Worm (Caenorhabditis elegans): ENCODE measurements around the gene nduv-2.

nduv-2 gene

DNA sequence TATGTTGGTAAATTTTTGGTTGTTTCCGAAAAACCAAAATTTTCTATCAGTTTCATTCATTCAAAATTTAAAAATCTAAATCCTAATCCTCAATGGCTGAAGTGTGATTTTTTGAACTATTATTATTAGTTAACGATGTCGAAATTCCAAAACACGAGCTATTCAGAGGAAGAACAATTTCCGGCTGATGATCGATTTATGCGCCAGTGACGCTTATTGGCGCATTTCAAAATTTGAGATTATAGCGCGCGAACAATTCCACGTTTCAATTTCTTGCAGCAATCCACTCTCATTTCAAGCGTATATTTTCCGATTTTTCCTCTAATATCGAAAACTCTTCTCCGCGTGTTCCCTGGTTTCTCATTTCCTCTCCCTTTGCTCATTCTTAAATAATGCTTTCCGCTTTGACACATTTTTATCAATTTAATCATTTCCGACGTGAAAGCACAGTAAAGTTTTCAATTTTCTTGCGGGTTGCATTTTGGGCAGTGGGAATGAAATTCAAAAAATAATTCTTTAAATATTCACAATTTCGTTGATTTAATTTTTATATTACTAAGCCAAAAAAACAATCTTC, 39.1 kb upstream of the nduv-2 start (continued):
- TF ChIP-seq tbp1 (GFP tag; optimal IDR thresholded peaks at IDR 0.05) (peak; percentile 18), Y67H2A.10 (GFP tag; conservative IDR thresholded peaks at IDR 0.05) (no peak), mxl-1 (tag; optimal IDR thresholded peaks at IDR 0.05) (no peak), tlf-1 (GFP tag; optimal IDR thresholded peaks at IDR 0.05) (peak; percentile 37), pbrm-1 (GFP tag; IDR thresholded peaks at IDR 0.05) (peak; percentile 60), ceh-100 (GFP tag; IDR thresholded peaks at IDR 0.05) (no peak), efl-1 (GFP tag; optimal IDR thresholded peaks at IDR 0.05) (peak; percentile 59), snpc-3.4 (tag; optimal IDR thresholded peaks at IDR 0.05) (peak; percentile 46), cebp-2 (GFP tag; IDR thresholded peaks at IDR 0.05) (no peak), ZK185.1 (tag; optimal IDR thresholded peaks at IDR 0.05; ENCODE audit: poor library complexity, severe bottlenecking) (peak; percentile 2), F49E8.2 (tag; optimal IDR thresholded peaks at IDR 0.05; ENCODE audit: insufficient read depth) (peak; percentile 41), madf-6 (GFP tag; IDR thresholded peaks at IDR 0.05) (peak; percentile 73; the same call in 1 of the 2 replicates), D2030.7 (GFP tag; IDR thresholded peaks at IDR 0.05) (peak; percentile 68), nhr-179 (tag; optimal IDR thresholded peaks at IDR 0.05) (no peak), lin-35 (GFP tag; optimal IDR thresholded peaks at IDR 0.05) (peak in 2 of 3 experiments; percentile 12 to 73), B0336.3 (GFP tag; IDR thresholded peaks at IDR 0.05) (0 out of 2 replicates have a peak, but pooled peaks have one; percentile 20), Y53G8AR.9 (GFP tag; conservative IDR thresholded peaks at IDR 0.05) (0 out of 2 replicates have a peak, but pooled peaks have one; percentile 68), ztf-18 (tag; optimal IDR thresholded peaks at IDR 0.05) (peak; percentile 91), lin-54 (GFP tag; optimal IDR thresholded peaks at IDR 0.05) (peak; percentile 38)

DNA sequence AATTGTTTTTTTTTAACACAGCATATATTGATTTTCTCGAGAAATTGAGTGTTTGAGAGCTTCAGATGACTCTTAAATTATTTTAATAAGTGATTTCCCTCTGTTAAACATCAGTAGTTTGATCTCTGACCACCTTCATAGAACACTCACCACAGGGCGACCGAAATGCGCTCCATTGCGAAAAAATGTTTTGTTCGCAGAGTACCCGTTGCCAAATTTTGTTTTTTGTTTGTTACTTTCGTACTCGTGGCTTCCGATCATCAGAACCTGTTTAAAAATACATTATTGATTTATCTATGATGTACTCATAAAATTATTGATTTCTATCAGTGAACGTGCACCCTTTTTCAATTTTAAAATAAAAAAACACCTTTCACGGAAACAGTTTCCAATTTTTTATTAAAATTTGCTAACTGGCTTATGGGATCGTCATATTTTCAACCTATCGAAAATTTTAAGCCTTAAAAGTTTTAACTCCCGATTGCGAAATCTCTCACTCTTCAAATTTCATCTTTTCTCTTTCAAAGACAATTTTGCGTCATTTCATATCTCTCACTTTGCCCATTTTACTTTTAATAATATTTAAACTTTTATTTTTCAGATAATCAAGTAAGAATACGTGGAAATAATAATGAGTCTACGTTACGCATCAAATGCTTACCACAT, 35.4 kb upstream of the nduv-2 start, which contains the start of gene letm-1:
TSS of gene letm-1 (plus strand) at position 598 of the 666 bp plus-strand sequence.
- no peak for TF ChIP-seq ztf-22 (GFP tag; optimal IDR thresholded peaks at IDR 0.05)
- no peak for TF ChIP-seq madf-8 (GFP tag; conservative IDR thresholded peaks at IDR 0.05)
- no peak for TF ChIP-seq sea-2 (GFP tag; IDR thresholded peaks at IDR 0.05)
- 0 out of 2 replicates have a peak, but pooled peaks have one; percentile 24 for TF ChIP-seq pbrm-1 (GFP tag; IDR thresholded peaks at IDR 0.05)
- TF ChIP-seq nfya-2 (GFP tag; IDR thresholded peaks at IDR 0.05): no peak
- no peak for TF ChIP-seq ccch-3 (GFP tag; optimal IDR thresholded peaks at IDR 0.05)
- TF ChIP-seq F52B5.7 (tag; optimal IDR thresholded peaks at IDR 0.05): no peak
- TF ChIP-seq ztf-18 (tag; optimal IDR thresholded peaks at IDR 0.05): peak; percentile 15
- no peak for TF ChIP-seq T07F8.4 (tag; optimal IDR thresholded peaks at IDR 0.05)
- no peak for TF ChIP-seq akir-1 (GFP tag; optimal IDR thresholded peaks at IDR 0.05)
- no peak for TF ChIP-seq lir-1 (GFP tag; conservative IDR thresholded peaks at IDR 0.05)
- TF ChIP-seq tbp1 (GFP tag; optimal IDR thresholded peaks at IDR 0.05): no peak
- no peak for TF ChIP-seq T26A5.8 (tag; optimal IDR thresholded peaks at IDR 0.05)
- TF ChIP-seq ceh-40 (GFP tag; IDR thresholded peaks at IDR 0.05): no peak
- TF ChIP-seq attf-5 (GFP tag; optimal IDR thresholded peaks at IDR 0.05): peak; percentile 21
- TF ChIP-seq dox-1 (GFP tag; IDR thresholded peaks at IDR 0.05): no peak
- no peak for TF ChIP-seq rcor-1 (GFP tag; IDR thresholded peaks at IDR 0.05)
- TF ChIP-seq lsl-1 (GFP tag; optimal IDR thresholded peaks at IDR 0.05): no peak
- TF ChIP-seq ets-4 (GFP tag; optimal IDR thresholded peaks at IDR 0.05): no peak
- TF ChIP-seq mcd-1 (GFP tag; IDR thresholded peaks at IDR 0.05): peak; percentile 14; the same call in 1 of the 2 replicates
- no peak for TF ChIP-seq snpc-1.3 (tag; optimal IDR thresholded peaks at IDR 0.05; ENCODE audit: insufficient read depth)
- TF ChIP-seq hmg-20 (GFP tag; IDR thresholded peaks at IDR 0.05): no peak
- no peak for TF ChIP-seq mes-4 (tag; optimal IDR thresholded peaks at IDR 0.05)
- TF ChIP-seq D2030.7 (GFP tag; IDR thresholded peaks at IDR 0.05): no peak
- TF ChIP-seq hlh-12 (tag; optimal IDR thresholded peaks at IDR 0.05): no peak
- no peak for TF ChIP-seq xnd-1 (tag; optimal IDR thresholded peaks at IDR 0.05)
- TF ChIP-seq tlf-1 (GFP tag; optimal IDR thresholded peaks at IDR 0.05): no peak
- no peak for TF ChIP-seq nhr-90 (tag; optimal IDR thresholded peaks at IDR 0.05)
- TF ChIP-seq lin-54 (GFP tag; optimal IDR thresholded peaks at IDR 0.05): no peak
- TF ChIP-seq ceh-79 (tag; optimal IDR thresholded peaks at IDR 0.05): no peak
- no peak for TF ChIP-seq F57C9.4 (tag; optimal IDR thresholded peaks at IDR 0.05)
- TF ChIP-seq repo-1 (tag; optimal IDR thresholded peaks at IDR 0.05): no peak
- 0 out of 2 replicates have a peak, but pooled peaks have one; percentile 18 for TF ChIP-seq madf-6 (GFP tag; IDR thresholded peaks at IDR 0.05)

All from whole organism, young adult.